Worm (Caenorhabditis elegans): Measurements from ENCODE around the gene gid-8.

DNA sequence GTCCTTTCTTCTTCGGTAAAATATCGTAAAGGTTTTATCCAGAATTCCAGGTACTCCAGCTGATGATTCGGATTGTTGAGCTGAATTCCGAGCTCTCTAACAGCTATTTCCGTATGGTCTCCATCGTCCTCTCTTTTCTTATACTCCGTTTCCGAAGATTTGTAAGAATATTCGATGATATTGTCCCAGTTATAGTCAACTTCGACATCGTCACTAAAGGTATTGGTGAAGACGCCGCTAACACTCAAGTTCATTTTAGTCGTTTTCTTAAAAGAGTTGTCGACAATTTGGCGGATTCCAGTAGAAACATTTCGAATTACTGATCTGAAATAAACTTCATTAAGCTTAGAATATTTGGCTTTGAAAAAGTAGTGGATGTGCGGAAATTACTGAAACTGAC, 32.4 kb upstream of the gid-8 start:
- no peak for TF ChIP-seq ztf-11 (tag; optimal IDR thresholded peaks at IDR 0.05)
- no peak for TF ChIP-seq mep-1 (tag; optimal IDR thresholded peaks at IDR 0.05)
- TF ChIP-seq fkh-10 (GFP tag; optimal IDR thresholded peaks at IDR 0.05) = no peak
- TF ChIP-seq lsy-2 (tag; optimal IDR thresholded peaks at IDR 0.05) = no peak
- TF ChIP-seq tbx-2 (tag; optimal IDR thresholded peaks at IDR 0.05) = no peak
- no peak for TF ChIP-seq nhr-11 (tag; optimal IDR thresholded peaks at IDR 0.05)

All from whole organism, L1 larva.